1 fruit fly cellular context compared by ENCODE assay signal in the genomic region with DNA sequence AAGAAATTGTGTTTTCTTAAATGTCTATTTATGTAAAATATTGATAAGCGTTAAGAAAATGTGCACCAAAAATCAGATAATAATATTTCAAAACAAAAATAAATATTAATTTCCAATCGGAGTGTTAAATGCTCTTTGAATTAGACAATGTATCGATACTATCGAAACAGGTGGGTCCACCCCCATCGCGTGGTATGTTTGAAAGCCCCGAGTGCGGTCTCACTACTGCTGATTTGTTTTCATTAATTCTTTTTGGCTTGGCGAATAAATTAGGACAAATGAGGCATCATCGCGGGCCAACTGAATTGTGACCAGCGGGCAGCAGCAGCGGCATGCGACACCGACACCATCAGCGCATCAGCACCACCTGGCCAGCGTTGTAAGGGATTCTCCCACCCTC.
TF ChIP-seq lines count a peak whose summit lies in the region.

A gene (plus strand): TSS at position 189 of the 400 bp plus-strand sequence.

TF ChIP-seq in whole organism, embryonic, 481 proteins besides CTCF, POLR2A, EP300 and RAD21 (continued from another document and continues in another):
- TF ChIP-seq sqz (GFP tag; optimal IDR thresholded peaks at IDR 0.05; lab: Kevin White, UChicago) (no peak), CG12391 (tag; optimal IDR thresholded peaks at IDR 0.05; lab: Kevin White, UChicago) (peak; percentile 33), tx (GFP tag; optimal IDR thresholded peaks at IDR 0.05; lab: Kevin White, UChicago) (no peak), CG12299 (tag; optimal IDR thresholded peaks at IDR 0.05; lab: Kevin White, UChicago) (no peak), Jarid2 (GFP tag; optimal IDR thresholded peaks at IDR 0.05; lab: Kevin White, UChicago) (no peak), Awh (GFP tag; IDR thresholded peaks at IDR 0.05; lab: Robert Waterston, UW) (no peak), CG17802 (tag; optimal IDR thresholded peaks at IDR 0.05; lab: Kevin White, UChicago) (no peak), bab2 (GFP tag; optimal IDR thresholded peaks at IDR 0.05; lab: Kevin White, UChicago) (no peak), CG11723 (GFP tag; optimal IDR thresholded peaks at IDR 0.05; lab: Kevin White, UChicago) (no peak), CG2202 (tag; optimal IDR thresholded peaks at IDR 0.05; lab: Kevin White, UChicago) (no peak), btn (GFP tag; optimal IDR thresholded peaks at IDR 0.05; lab: Kevin White, UChicago) (no peak), CG4404 (GFP tag; IDR thresholded peaks at IDR 0.05; lab: Robert Waterston, UW) (no peak), CG16813 (GFP tag; IDR thresholded peaks at IDR 0.05; lab: Robert Waterston, UW; ENCODE audit: partially characterized antibody) (peak; percentile 85), Nf-YB (GFP tag; optimal IDR thresholded peaks at IDR 0.05; lab: Kevin White, UChicago) (no peak), CG10366 (GFP tag; IDR thresholded peaks at IDR 0.05; lab: Robert Waterston, UW) (no peak), dysf (GFP tag; IDR thresholded peaks at IDR 0.05; lab: Robert Waterston, UW) (no peak), CG32767 (GFP tag; IDR thresholded peaks at IDR 0.05; lab: Robert Waterston, UW) (no peak), CG15269 (tag; optimal IDR thresholded peaks at IDR 0.05; lab: Kevin White, UChicago) (no peak), mirr (GFP tag; optimal IDR thresholded peaks at IDR 0.05; lab: Kevin White, UChicago) (no peak), CG11085 (GFP tag; IDR thresholded peaks at IDR 0.05; lab: Robert Waterston, UW) (no peak), Doc3 (GFP tag; IDR thresholded peaks at IDR 0.05; lab: Robert Waterston, UW; ENCODE audit: partially characterized antibody) (peak; percentile 90), ara (GFP tag; IDR thresholded peaks at IDR 0.05; lab: Robert Waterston, UW) (no peak), Lpt (GFP tag; optimal IDR thresholded peaks at IDR 0.05; lab: Kevin White, UChicago) (no peak), sob (GFP tag; IDR thresholded peaks at IDR 0.05; lab: Robert Waterston, UW) (no peak), nerfin-1 (tag; optimal IDR thresholded peaks at IDR 0.05; lab: Kevin White, UChicago) (no peak), Ets97D (GFP tag; optimal IDR thresholded peaks at IDR 0.05; lab: Kevin White, UChicago) (peak; percentile 0), D19A (tag; optimal IDR thresholded peaks at IDR 0.05; lab: Kevin White, UChicago) (no peak), MBD-R2 (GFP tag; IDR thresholded peaks at IDR 0.05; lab: Robert Waterston, UW) (peak; percentile 85), Spps (tag; optimal IDR thresholded peaks at IDR 0.05; lab: Kevin White, UChicago) (no peak), Med (GFP tag; lab: Kevin White, UChicago) (peak; percentile 40), CG14710 (tag; optimal IDR thresholded peaks at IDR 0.05; lab: Kevin White, UChicago) (peak; percentile 33), Hmx (GFP tag; optimal IDR thresholded peaks at IDR 0.05; lab: Kevin White, UChicago) (no peak), z (GFP tag; IDR thresholded peaks at IDR 0.05; lab: Robert Waterston, UW) (no peak), CG9215 (GFP tag; IDR thresholded peaks at IDR 0.05; lab: Robert Waterston, UW) (no peak), BEAF-32 (GFP tag; optimal IDR thresholded peaks at IDR 0.05; lab: Kevin White, UChicago) (peak; percentile 89), CG30020 (tag; optimal IDR thresholded peaks at IDR 0.05; lab: Kevin White, UChicago) (peak; percentile 8), CG17186 (GFP tag; optimal IDR thresholded peaks at IDR 0.05; lab: Kevin White, UChicago) (no peak), ro (GFP tag; IDR thresholded peaks at IDR 0.05; lab: Robert Waterston, UW) (no peak), unc-4 (GFP tag; IDR thresholded peaks at IDR 0.05; lab: Robert Waterston, UW; ENCODE audit: partially characterized antibody) (peak; percentile 92), Bteb2 (GFP tag; optimal IDR thresholded peaks at IDR 0.05; lab: Kevin White, UChicago) (no peak), Eip74EF (GFP tag; optimal IDR thresholded peaks at IDR 0.05; lab: Kevin White, UChicago) (no peak), CG3407 (GFP tag; optimal IDR thresholded peaks at IDR 0.05; lab: Kevin White, UChicago) (no peak), CG7987 (GFP tag; optimal IDR thresholded peaks at IDR 0.05; lab: Kevin White, UChicago) (no peak), sima (GFP tag; optimal IDR thresholded peaks at IDR 0.05; lab: Kevin White, UChicago) (no peak), CG12769 (tag; optimal IDR thresholded peaks at IDR 0.05; lab: Kevin White, UChicago) (no peak), CG5180 (GFP tag; optimal IDR thresholded peaks at IDR 0.05; lab: Kevin White, UChicago) (no peak), gfzf (GFP tag; optimal IDR thresholded peaks at IDR 0.05; lab: Kevin White, UChicago) (peak; percentile 81), Hsf (GFP tag; optimal IDR thresholded peaks at IDR 0.05; lab: Kevin White, UChicago) (no peak), Xrp1 (GFP tag; IDR thresholded peaks at IDR 0.05; lab: Robert Waterston, UW) (no peak), tna (GFP tag; IDR thresholded peaks at IDR 0.05; lab: Robert Waterston, UW; ENCODE audit: partially characterized antibody) (peak; percentile 74), CG14441 (GFP tag; IDR thresholded peaks at IDR 0.05; lab: Robert Waterston, UW) (no peak), nmo (GFP tag; optimal IDR thresholded peaks at IDR 0.05; lab: Kevin White, UChicago) (peak; percentile 39), Rfx (GFP tag; IDR thresholded peaks at IDR 0.05; lab: Robert Waterston, UW) (no peak), cwo (GFP tag; optimal IDR thresholded peaks at IDR 0.05; lab: Kevin White, UChicago) (no peak), NfI (GFP tag; optimal IDR thresholded peaks at IDR 0.05; lab: Kevin White, UChicago) (no peak), Hr3 (GFP tag; optimal IDR thresholded peaks at IDR 0.05; lab: Kevin White, UChicago) (no peak), CG11456 (GFP tag; IDR thresholded peaks at IDR 0.05; lab: Robert Waterston, UW) (no peak), CG17568 (GFP tag; optimal IDR thresholded peaks at IDR 0.05; lab: Kevin White, UChicago) (no peak), CG31388 (GFP tag; optimal IDR thresholded peaks at IDR 0.05; lab: Kevin White, UChicago) (no peak), lab (GFP tag; optimal IDR thresholded peaks at IDR 0.05; lab: Kevin White, UChicago) (no peak), CG34376 (GFP tag; optimal IDR thresholded peaks at IDR 0.05; lab: Kevin White, UChicago) (no peak), scrt (GFP tag; optimal IDR thresholded peaks at IDR 0.05; lab: Kevin White, UChicago) (no peak), E2f1 (GFP tag; IDR thresholded peaks at IDR 0.05; lab: Robert Waterston, UW) (no peak), ftz-f1 (GFP tag; optimal IDR thresholded peaks at IDR 0.05; lab: Kevin White, UChicago) (no peak), kni (GFP tag; optimal IDR thresholded peaks at IDR 0.05; lab: Kevin White, UChicago) (no peak), HmgD (GFP tag; optimal IDR thresholded peaks at IDR 0.05; lab: Kevin White, UChicago) (no peak), pzg (GFP tag; optimal IDR thresholded peaks at IDR 0.05; lab: Kevin White, UChicago) (peak; percentile 83), CG13424 (tag; optimal IDR thresholded peaks at IDR 0.05; lab: Kevin White, UChicago) (no peak), hbn (GFP tag; IDR thresholded peaks at IDR 0.05; lab: Robert Waterston, UW; ENCODE audit: partially characterized antibody) (peak; percentile 90), bbx (GFP tag; IDR thresholded peaks at IDR 0.05; lab: Robert Waterston, UW; ENCODE audit: partially characterized antibody) (peak; percentile 90), ranshi (GFP tag; IDR thresholded peaks at IDR 0.05; lab: Robert Waterston, UW) (no peak), CG16779 (GFP tag; IDR thresholded peaks at IDR 0.05; lab: Robert Waterston, UW) (no peak), ham (GFP tag; IDR thresholded peaks at IDR 0.05; lab: Robert Waterston, UW) (no peak), Opbp (GFP tag; IDR thresholded peaks at IDR 0.05; lab: Robert Waterston, UW; ENCODE audit: partially characterized antibody) (peak; percentile 90), CG6791 (GFP tag; IDR thresholded peaks at IDR 0.05; lab: Robert Waterston, UW; ENCODE audit: partially characterized antibody) (peak; percentile 88), bigmax (GFP tag; optimal IDR thresholded peaks at IDR 0.05; lab: Kevin White, UChicago) (no peak), CG11247 (GFP tag; IDR thresholded peaks at IDR 0.05; lab: Robert Waterston, UW) (no peak), E2f2 (GFP tag; IDR thresholded peaks at IDR 0.05; lab: Robert Waterston, UW) (peak; percentile 79), CG4282 (GFP tag; optimal IDR thresholded peaks at IDR 0.05; lab: Kevin White, UChicago) (no peak), C15 (GFP tag; IDR thresholded peaks at IDR 0.05; lab: Robert Waterston, UW) (no peak), rib (GFP tag; IDR thresholded peaks at IDR 0.05; lab: Robert Waterston, UW) (no peak), sd (tag; optimal IDR thresholded peaks at IDR 0.05; lab: Kevin White, UChicago) (no peak), fru (optimal IDR thresholded peaks at IDR 0.05; lab: Kevin White, UChicago) (no peak), slp2 (GFP tag; optimal IDR thresholded peaks at IDR 0.05; lab: Kevin White, UChicago) (no peak), vnd (GFP tag; IDR thresholded peaks at IDR 0.05; lab: Robert Waterston, UW; ENCODE audit: partially characterized antibody) (peak; percentile 62), odd (GFP tag; optimal IDR thresholded peaks at IDR 0.05; lab: Kevin White, UChicago) (no peak), Trl (optimal IDR thresholded peaks at IDR 0.05; lab: Kevin White, UChicago) (no peak), Trl (GFP tag; optimal IDR thresholded peaks at IDR 0.05; lab: Kevin White, UChicago) (no peak), Xbp1 (GFP tag; optimal IDR thresholded peaks at IDR 0.05; lab: Kevin White, UChicago) (no peak), ttk (GFP tag; IDR thresholded peaks at IDR 0.05; lab: Robert Waterston, UW) (no peak), CG9727 (GFP tag; optimal IDR thresholded peaks at IDR 0.05; lab: Kevin White, UChicago) (no peak), nau (GFP tag; optimal IDR thresholded peaks at IDR 0.05; lab: Kevin White, UChicago) (no peak), Fer1 (GFP tag; optimal IDR thresholded peaks at IDR 0.05; lab: Kevin White, UChicago) (peak; percentile 20), Myb (GFP tag; optimal IDR thresholded peaks at IDR 0.05; lab: Kevin White, UChicago) (no peak), Hr39 (optimal IDR thresholded peaks at IDR 0.05; lab: Kevin White, UChicago) (no peak), CG8089 (GFP tag; optimal IDR thresholded peaks at IDR 0.05; lab: Kevin White, UChicago) (no peak), row (GFP tag; IDR thresholded peaks at IDR 0.05; lab: Robert Waterston, UW) (peak; percentile 69), oc (tag; optimal IDR thresholded peaks at IDR 0.05; lab: Kevin White, UChicago) (no peak), MTF-1 (GFP tag; optimal IDR thresholded peaks at IDR 0.05; lab: Kevin White, UChicago; ENCODE audit: borderline replicate concordance) (no peak), CG7963 (GFP tag; IDR thresholded peaks at IDR 0.05; lab: Robert Waterston, UW; ENCODE audit: partially characterized antibody) (peak; percentile 59; the same call in 2 of the 3 replicates), sug (tag; optimal IDR thresholded peaks at IDR 0.05; lab: Kevin White, UChicago) (peak; percentile 38), fd102C (GFP tag; optimal IDR thresholded peaks at IDR 0.05; lab: Kevin White, UChicago) (no peak), CG2129 (GFP tag; IDR thresholded peaks at IDR 0.05; lab: Robert Waterston, UW; ENCODE audit: partially characterized antibody) (peak; percentile 74), Dll (GFP tag; IDR thresholded peaks at IDR 0.05; lab: Robert Waterston, UW; ENCODE audit: partially characterized antibody) (peak; percentile 93), CG18619 (GFP tag; optimal IDR thresholded peaks at IDR 0.05; lab: Kevin White, UChicago) (no peak), CG18476 (GFP tag; optimal IDR thresholded peaks at IDR 0.05; lab: Kevin White, UChicago) (no peak), CG3847 (GFP tag; IDR thresholded peaks at IDR 0.05; lab: Robert Waterston, UW) (no peak), NK7.1 (GFP tag; optimal IDR thresholded peaks at IDR 0.05; lab: Kevin White, UChicago) (no peak), Adf1 (GFP tag; IDR thresholded peaks at IDR 0.05; lab: Robert Waterston, UW) (no peak), Pdp1 (GFP tag; optimal IDR thresholded peaks at IDR 0.05; lab: Kevin White, UChicago) (peak in 1 of 2 experiments; percentile 24), gem (tag; optimal IDR thresholded peaks at IDR 0.05; lab: Kevin White, UChicago) (no peak), Asciz (GFP tag; optimal IDR thresholded peaks at IDR 0.05; lab: Kevin White, UChicago) (no peak), ap (GFP tag; IDR thresholded peaks at IDR 0.05; lab: Robert Waterston, UW) (no peak), CG4328 (GFP tag; optimal IDR thresholded peaks at IDR 0.05; lab: Kevin White, UChicago) (no peak), CG13894 (tag; optimal IDR thresholded peaks at IDR 0.05; lab: Kevin White, UChicago) (no peak), stc (GFP tag; IDR thresholded peaks at IDR 0.05; lab: Robert Waterston, UW) (no peak), CG1024 (GFP tag; IDR thresholded peaks at IDR 0.05; lab: Robert Waterston, UW) (no peak), CG8359 (GFP tag; optimal IDR thresholded peaks at IDR 0.05; lab: Kevin White, UChicago; ENCODE audit: borderline replicate concordance) (no peak), CG31441 (GFP tag; IDR thresholded peaks at IDR 0.05; lab: Robert Waterston, UW) (no peak), CG14014 (GFP tag; IDR thresholded peaks at IDR 0.05; lab: Robert Waterston, UW) (no peak), luna (GFP tag; optimal IDR thresholded peaks at IDR 0.05; lab: Kevin White, UChicago) (no peak), Fer2 (tag; optimal IDR thresholded peaks at IDR 0.05; lab: Kevin White, UChicago) (no peak), CG10147 (GFP tag; optimal IDR thresholded peaks at IDR 0.05; lab: Kevin White, UChicago) (no peak), CG42726 (GFP tag; IDR thresholded peaks at IDR 0.05; lab: Robert Waterston, UW; ENCODE audit: partially characterized antibody) (peak; percentile 82), en (GFP tag; optimal IDR thresholded peaks at IDR 0.05; lab: Kevin White, UChicago) (no peak), caup (GFP tag; optimal IDR thresholded peaks at IDR 0.05; lab: Kevin White, UChicago; ENCODE audit: severe bottlenecking) (no peak), CG18011 (GFP tag; optimal IDR thresholded peaks at IDR 0.05; lab: Kevin White, UChicago) (no peak), cg (GFP tag; optimal IDR thresholded peaks at IDR 0.05; lab: Kevin White, UChicago) (no peak), h (optimal IDR thresholded peaks at IDR 0.05; lab: Kevin White, UChicago) (no peak), trem (tag; optimal IDR thresholded peaks at IDR 0.05; lab: Kevin White, UChicago) (peak; percentile 55), pnt (GFP tag; optimal IDR thresholded peaks at IDR 0.05; lab: Kevin White, UChicago) (no peak), CG4360 (GFP tag; IDR thresholded peaks at IDR 0.05; lab: Robert Waterston, UW) (no peak)
